Worm (Caenorhabditis elegans): ENCODE data around the gene K02G10.5.

The K02G10.5 gene

ce11 chrX:4718114-4718513 is 27.1 kb upstream of the K02G10.5 start:
- peak; percentile 52 for TF ChIP-seq lin-14 (GFP tag; optimal IDR thresholded peaks at IDR 0.05)
- TF ChIP-seq irx-1 (tag; optimal IDR thresholded peaks at IDR 0.05), result no peak
- peak; percentile 50 for TF ChIP-seq fkh-10 (GFP tag; optimal IDR thresholded peaks at IDR 0.05)
- TF ChIP-seq ztf-11 (tag; optimal IDR thresholded peaks at IDR 0.05), result no peak
- no peak for TF ChIP-seq pax-3 (tag; optimal IDR thresholded peaks at IDR 0.05)
- TF ChIP-seq pqm-1 (tag; optimal IDR thresholded peaks at IDR 0.05), result no peak
- TF ChIP-seq skn-1 (tag; optimal IDR thresholded peaks at IDR 0.05), result no peak

- TF ChIP-seq ceh-63 (GFP tag; optimal IDR thresholded peaks at IDR 0.05) (no peak), aha-1 (tag; optimal IDR thresholded peaks at IDR 0.05) (no peak), nhr-11 (tag; optimal IDR thresholded peaks at IDR 0.05) (no peak), xbp-1 (tag; optimal IDR thresholded peaks at IDR 0.05) (no peak), fos-1 (tag; optimal IDR thresholded peaks at IDR 0.05) (no peak), ces-1 (GFP tag; optimal IDR thresholded peaks at IDR 0.05) (no peak), lsy-2 (tag; optimal IDR thresholded peaks at IDR 0.05) (no peak), fkh-8 (tag; optimal IDR thresholded peaks at IDR 0.05) (no peak), egl-27 (tag; optimal IDR thresholded peaks at IDR 0.05) (no peak), lin-13 (GFP tag; optimal IDR thresholded peaks at IDR 0.05) (no peak), nhr-71 (tag; optimal IDR thresholded peaks at IDR 0.05) (no peak), C34B4.2 (tag; optimal IDR thresholded peaks at IDR 0.05) (no peak)
Observed at ce11 chrX:4715107-4715506, 24.1 kb upstream of the K02G10.5 start, which contains the start of gene rpl-25.1. Gene rpl-25.1, plus strand, starts transcription at chrX:4715178.

- TF ChIP-seq nhr-28 (tag; optimal IDR thresholded peaks at IDR 0.05) (no peak), ama-1 (optimal IDR thresholded peaks at IDR 0.05) (no peak), pag-3 (tag; optimal IDR thresholded peaks at IDR 0.05; ENCODE audit: borderline replicate concordance, insufficient read depth) (no peak), alr-1 (tag; optimal IDR thresholded peaks at IDR 0.05; ENCODE audit: borderline replicate concordance) (no peak), blmp-1 (tag; optimal IDR thresholded peaks at IDR 0.05) (peak; percentile 79), lin-39 (tag; optimal IDR thresholded peaks at IDR 0.05) (peak; percentile 14), snpc-4 (tag; optimal IDR thresholded peaks at IDR 0.05) (peak; percentile 38), aha-1 (tag; optimal IDR thresholded peaks at IDR 0.05) (peak; percentile 19), C34B4.2 (tag; optimal IDR thresholded peaks at IDR 0.05) (no peak), ets-5 (GFP tag; IDR thresholded peaks at IDR 0.05) (no peak), pqm-1 (tag; optimal IDR thresholded peaks at IDR 0.05) (no peak), unc-130 (tag; optimal IDR thresholded peaks at IDR 0.05) (peak; percentile 71), F16B12.6 (tag; optimal IDR thresholded peaks at IDR 0.05) (peak; percentile 70), lir-3 (tag; optimal IDR thresholded peaks at IDR 0.05; ENCODE audit: poor library complexity) (peak; percentile 68), nhr-84 (tag; optimal IDR thresholded peaks at IDR 0.05) (no peak), C16A3.4 (tag; optimal IDR thresholded peaks at IDR 0.05) (peak; percentile 92), ceh-88 (GFP tag; IDR thresholded peaks at IDR 0.05) (peak; percentile 62; the same call in 1 of the 2 replicates), lin-35 (GFP tag; optimal IDR thresholded peaks at IDR 0.05) (peak; percentile 84 to 90), efl-1 (optimal IDR thresholded peaks at IDR 0.05) (peak; percentile 76 to 86), efl-1 (GFP tag; optimal IDR thresholded peaks at IDR 0.05 in 1 of 2) (peak; percentile 59 to 96), lin-14 (GFP tag; optimal IDR thresholded peaks at IDR 0.05) (peak; percentile 94), grh-1 (GFP tag; IDR thresholded peaks at IDR 0.05) (peak; percentile 73), mdl-1 (tag; optimal IDR thresholded peaks at IDR 0.05) (peak in 1 of 2 experiments; percentile 88), Y116A8C.19 (tag; optimal IDR thresholded peaks at IDR 0.05; ENCODE audit: borderline replicate concordance) (no peak), ceh-90 (tag; optimal IDR thresholded peaks at IDR 0.05) (no peak), unc-62 (GFP tag; optimal IDR thresholded peaks at IDR 0.05) (no peak), nhr-76 (tag; optimal IDR thresholded peaks at IDR 0.05) (no peak), fkh-8 (tag; optimal IDR thresholded peaks at IDR 0.05) (peak; percentile 88), C04F5.9 (tag; optimal IDR thresholded peaks at IDR 0.05) (peak; percentile 25), aly-2 (tag; optimal IDR thresholded peaks at IDR 0.05) (peak; percentile 19), nhr-20 (tag; optimal IDR thresholded peaks at IDR 0.05) (peak; percentile 91), unc-98 (GFP tag; IDR thresholded peaks at IDR 0.05) (no peak; the same call in 1 of the 2 replicates), nhr-11 (tag; optimal IDR thresholded peaks at IDR 0.05) (peak; percentile 6), mef-2 (tag; optimal IDR thresholded peaks at IDR 0.05) (peak; percentile 31), hlh-17 (GFP tag; optimal IDR thresholded peaks at IDR 0.05; ENCODE audit: borderline replicate concordance) (no peak), dpl-1 (GFP tag; optimal IDR thresholded peaks at IDR 0.05) (peak; percentile 70 to 76 (median 74))
Observed at ce11 chrX:4711698-4712329, 20.8 kb upstream of the K02G10.5 start, which contains the start of the genes dnj-14 and glit-1. Gene dnj-14, minus strand, starts transcription at chrX:4711748. Gene glit-1, plus strand, starts transcription at chrX:4712279.

Measured in whole organism, L1 larva.